Worm (Caenorhabditis elegans): ENCODE results near the gene mgl-1.

DNA sequence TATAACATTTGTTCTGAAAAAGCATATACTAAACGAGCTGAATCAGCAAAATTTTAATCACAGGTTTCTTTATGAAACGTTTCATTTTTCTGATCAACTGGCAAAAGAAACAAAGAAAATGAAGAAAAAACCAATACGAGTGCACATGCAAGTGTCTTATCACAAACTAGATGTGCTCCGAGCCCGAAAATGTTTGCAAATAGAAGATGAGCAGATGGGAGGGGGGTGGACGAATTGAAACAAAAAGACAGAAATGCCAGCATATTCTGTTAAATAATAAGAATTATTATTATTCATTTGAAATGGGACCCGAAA is 42.1 kb downstream of the mgl-1 start:
- TF ChIP-seq cog-1 (tag; optimal IDR thresholded peaks at IDR 0.05) (no peak), ztf-23 (GFP tag; IDR thresholded peaks at IDR 0.05) (no peak), T22C8.4 (GFP tag; IDR thresholded peaks at IDR 0.05) (no peak), ztf-29 (GFP tag; IDR thresholded peaks at IDR 0.05) (no peak), flt-1 (GFP tag; IDR thresholded peaks at IDR 0.05) (no peak), ref-1 (GFP tag; conservative IDR thresholded peaks at IDR 0.05) (no peak)

Data from whole organism, midembryonic.